Fruit fly (Drosophila melanogaster) whole organism, embryonic: ENCODE data around the gene CG5521.

Source experiments
- CG1602 ChIP-seq: fragments of 200-800 bp; sonication (Bioruptor generic); optimal IDR thresholded peaks from 3 replicates; lab custom pipeline; 2016; ENCODE audit warnings: missing biosample characterization, missing genetic modification characterization
- CG7556 ChIP-seq: fragments of 200-800 bp; sonication (Bioruptor generic); optimal IDR thresholded peaks from 2 replicates; lab custom pipeline; 2017; ENCODE audit warnings: missing biosample characterization, mild to moderate bottlenecking, missing genetic modification characterization
- Deaf1 ChIP-seq: fragments of 200-800 bp; optimal IDR thresholded peaks from 3 replicates; lab custom pipeline; 2019; ENCODE audit warnings: missing biosample characterization, mild to moderate bottlenecking, missing genetic modification characterization, moderate library complexity
- Dip3 ChIP-seq: fragments of 200-800 bp; sonication (Bioruptor generic); optimal IDR thresholded peaks from 3 replicates; lab custom pipeline; 2016; ENCODE audit warnings: missing biosample characterization, missing genetic modification characterization
- Hr78 ChIP-seq, 2 experiments: fragments of 200-800 bp in 1 of 2; fragments of >200 bp in 1 of 2; sonication (Bioruptor generic) in 1 of 2; optimal IDR thresholded peaks; 2 replicates each; lab custom pipeline; 2017 to 2019; ENCODE audit warnings: missing biosample characterization in 2 of 2, missing genetic modification characterization in 2 of 2, mild to moderate bottlenecking in 1 of 2, moderate library complexity in 1 of 2
- NC2β ChIP-seq: fragments of 200-800 bp; sonication (Bioruptor generic); optimal IDR thresholded peaks from 2 replicates; lab custom pipeline; 2016; ENCODE audit warnings: missing biosample characterization, missing genetic modification characterization
- abd-A ChIP-seq: fragments of 200-800 bp; sonication (Bioruptor generic); optimal IDR thresholded peaks from 3 replicates; lab custom pipeline; 2019; ENCODE audit warnings: missing biosample characterization, mild to moderate bottlenecking, missing genetic modification characterization, moderate library complexity
- dmrt99B ChIP-seq: fragments of 200-800 bp; sonication (Bioruptor generic); optimal IDR thresholded peaks from 2 replicates; lab custom pipeline; 2018; ENCODE audit warnings: missing biosample characterization, mild to moderate bottlenecking, missing genetic modification characterization, moderate library complexity
- sr ChIP-seq: fragments of 200-800 bp; sonication (Bioruptor generic); IDR thresholded peaks from 3 replicates; pipeline ENCODE4 v1.3.6; 2022; ENCODE audit warnings: missing biosample characterization, missing genetic modification characterization
- vvl ChIP-seq: fragments of 200-800 bp; sonication (Bioruptor generic); IDR thresholded peaks from 2 replicates; pipeline ENCODE4 v1.3.6; 2022; ENCODE audit warnings: missing biosample characterization, missing genetic modification characterization

dm6 chr3R:26968823-26969638 lies 2.3 kb downstream of the CG5521 start:
- TF ChIP-seq abd-A (tag; lab: Kevin White, UChicago): no peak
- peak; percentile 41 for TF ChIP-seq dmrt99B
- TF ChIP-seq CG7556: no peak
- TF ChIP-seq Deaf1 (tag; lab: Kevin White, UChicago): no peak
- no peak for TF ChIP-seq vvl (GFP tag; lab: Robert Waterston, UW)
- TF ChIP-seq Hr78 (GFP tag; optimal IDR thresholded peaks at IDR 0.05; lab: Kevin White, UChicago): peak in 1 of 2 experiments; percentile 15
- TF ChIP-seq CG1602 (GFP tag; lab: Kevin White, UChicago): no peak
- no peak for TF ChIP-seq Dip3 (GFP tag; lab: Kevin White, UChicago)
- no peak for TF ChIP-seq NC2β (GFP tag; lab: Kevin White, UChicago)
- TF ChIP-seq sr (GFP tag; lab: Robert Waterston, UW): no peak
